Worm (Caenorhabditis elegans): Measurements from ENCODE around the gene scl-27.

ce11 chrV:438094-438493 lies 38.3 kb downstream of the scl-27 start, which contains the start of gene B0554.1:
- TF ChIP-seq pqm-1 (tag; optimal IDR thresholded peaks at IDR 0.05) (no peak), ceh-82 (tag; optimal IDR thresholded peaks at IDR 0.05) (no peak), skn-1 (tag; optimal IDR thresholded peaks at IDR 0.05) (no peak), aha-1 (tag; optimal IDR thresholded peaks at IDR 0.05) (no peak), aly-2 (tag; optimal IDR thresholded peaks at IDR 0.05) (no peak), lin-13 (GFP tag; optimal IDR thresholded peaks at IDR 0.05) (no peak), nhr-85 (tag) (no peak), snpc-4 (tag; optimal IDR thresholded peaks at IDR 0.05) (no peak), zip-4 (GFP tag; optimal IDR thresholded peaks at IDR 0.05) (no peak), unc-62 (GFP tag; optimal IDR thresholded peaks at IDR 0.05) (no peak), ztf-4 (tag; optimal IDR thresholded peaks at IDR 0.05) (no peak), nhr-28 (tag; optimal IDR thresholded peaks at IDR 0.05) (no peak), mep-1 (tag; optimal IDR thresholded peaks at IDR 0.05) (no peak), nhr-12 (tag; optimal IDR thresholded peaks at IDR 0.05) (no peak)

All from whole organism, L1 larva.